Fruit fly (Drosophila melanogaster) whole organism, embryonic: ENCODE results near the gene dhd.

ENCODE experiments used
- ATbp ChIP-seq: fragments of 200-800 bp; sonication (Bioruptor generic); optimal IDR thresholded peaks from 2 replicates; lab custom pipeline; 2017; ENCODE audit warnings: missing biosample characterization, mild to moderate bottlenecking, missing genetic modification characterization, missing genetic modification reagents
- Adf1 ChIP-seq: fragments of 200-800 bp; sonication (Bioruptor generic); IDR thresholded peaks from 2 replicates; pipeline ENCODE4 v1.3.6; 2022; ENCODE audit warnings: missing biosample characterization, missing genetic modification characterization
- B-H1 ChIP-seq: fragments of 200-800 bp; sonication (Bioruptor generic); IDR thresholded peaks from 3 replicates; pipeline ENCODE4 v1.3.6; 2022; ENCODE audit warnings: missing biosample characterization, missing genetic modification characterization
- CG10209 ChIP-seq: fragments of 200-800 bp; sonication (Bioruptor generic); optimal IDR thresholded peaks from 3 replicates; lab custom pipeline; 2017; ENCODE audit warnings: missing biosample characterization, mild to moderate bottlenecking, missing genetic modification characterization, missing genetic modification reagents
- CG10654 ChIP-seq: fragments of 200-800 bp; sonication (Bioruptor generic); optimal IDR thresholded peaks from 2 replicates; lab custom pipeline; 2016; ENCODE audit warnings: missing biosample characterization, missing genetic modification characterization
- CG1233 ChIP-seq: fragments of 200-800 bp; sonication (Bioruptor generic); optimal IDR thresholded peaks from 4 replicates; lab custom pipeline; 2018; ENCODE audit warnings: missing biosample characterization, mild to moderate bottlenecking, missing genetic modification characterization
- CG12391 ChIP-seq: fragments of 200-800 bp; sonication (Bioruptor generic); optimal IDR thresholded peaks from 3 replicates; lab custom pipeline; 2018; ENCODE audit warnings: missing biosample characterization, mild to moderate bottlenecking, missing genetic modification characterization, moderate library complexity
- CG17829 ChIP-seq: fragments of 200-800 bp; optimal IDR thresholded peaks from 2 replicates; lab custom pipeline; 2019; ENCODE audit warnings: missing biosample characterization, mild to moderate bottlenecking, missing genetic modification characterization, moderate library complexity
- CG18599 ChIP-seq: fragments of 200-800 bp; sonication (Bioruptor generic); optimal IDR thresholded peaks from 3 replicates; lab custom pipeline; 2017; ENCODE audit warnings: missing biosample characterization, missing genetic modification characterization, mild to moderate bottlenecking, moderate library complexity, missing genetic modification reagents
- CG18619 ChIP-seq: fragments of 200-800 bp; sonication (Bioruptor generic); optimal IDR thresholded peaks from 3 replicates; lab custom pipeline; 2017; ENCODE audit warnings: missing biosample characterization, mild to moderate bottlenecking, missing genetic modification characterization
- CG2678 ChIP-seq: fragments of 200-800 bp; sonication (Bioruptor generic); optimal IDR thresholded peaks from 3 replicates; lab custom pipeline; 2019; ENCODE audit warnings: missing biosample characterization, mild to moderate bottlenecking, missing genetic modification characterization, moderate library complexity
- CG6272 ChIP-seq: fragments of 200-800 bp; sonication (Bioruptor generic); IDR thresholded peaks from 2 replicates; pipeline ENCODE4 v1.3.6; 2022; ENCODE audit warnings: missing biosample characterization, missing genetic modification characterization
- CG6854 ChIP-seq: fragments of 200-800 bp; sonication (Bioruptor generic); optimal IDR thresholded peaks from 3 replicates; lab custom pipeline; 2017; ENCODE audit warnings: missing biosample characterization, mild to moderate bottlenecking, missing genetic modification characterization
- CG7271 ChIP-seq: fragments of 200-800 bp; sonication (Bioruptor generic); optimal IDR thresholded peaks from 2 replicates; lab custom pipeline; 2018; ENCODE audit warnings: missing biosample characterization, mild to moderate bottlenecking, missing genetic modification characterization, moderate library complexity
- CTCF ChIP-seq: fragments of 200-800 bp; sonication (Bioruptor generic); optimal IDR thresholded peaks from 2 replicates; lab custom pipeline; 2017; ENCODE audit warnings: missing biosample characterization, mild to moderate bottlenecking, missing genetic modification characterization, moderate library complexity
- Dek ChIP-seq: fragments of 200-800 bp; sonication (Bioruptor generic); optimal IDR thresholded peaks from 3 replicates; lab custom pipeline; 2019; ENCODE audit warnings: missing biosample characterization, mild to moderate bottlenecking, missing genetic modification characterization, moderate library complexity
- Elba2 ChIP-seq: fragments of 200-800 bp; sonication (Bioruptor generic); optimal IDR thresholded peaks from 3 replicates; lab custom pipeline; 2016; ENCODE audit warnings: missing biosample characterization, missing genetic modification characterization
- Fer2 ChIP-seq: fragments of 200-800 bp; sonication (Bioruptor generic); optimal IDR thresholded peaks from 2 replicates; lab custom pipeline; 2018; ENCODE audit warnings: missing biosample characterization, mild to moderate bottlenecking, missing genetic modification characterization, moderate library complexity
- Gsc ChIP-seq: fragments of 200-800 bp; sonication (Bioruptor generic); IDR thresholded peaks from 2 replicates; pipeline ENCODE4 v1.3.6; 2022; ENCODE audit warnings: missing biosample characterization, missing genetic modification characterization
- HLH3B ChIP-seq: fragments of 200-800 bp; sonication (Bioruptor generic); IDR thresholded peaks from 2 replicates; pipeline ENCODE4 v1.3.6; 2022; ENCODE audit warnings: missing biosample characterization, missing genetic modification characterization
- HmgZ ChIP-seq: fragments of 200-800 bp; sonication (Bioruptor generic); optimal IDR thresholded peaks from 2 replicates; lab custom pipeline; 2018; ENCODE audit warnings: missing biosample characterization, mild to moderate bottlenecking, missing genetic modification characterization
- Kr ChIP-seq: fragments of 200-800 bp; sonication (Bioruptor generic); optimal IDR thresholded peaks from 2 replicates; lab custom pipeline; 2017; ENCODE audit warnings: missing biosample characterization, mild to moderate bottlenecking, missing genetic modification characterization
- Mad ChIP-seq: fragments of 200-800 bp; sonication (Bioruptor generic); optimal IDR thresholded peaks from 2 replicates; lab custom pipeline; 2016; ENCODE audit warnings: missing biosample characterization, missing genetic modification characterization
- Med ChIP-seq: fragments of 200-800 bp; sonication (Bioruptor generic); peaks from one replicate; lab custom pipeline; 2016; ENCODE audit warnings: missing biosample characterization, missing genetic modification characterization, mild to moderate bottlenecking, inconsistent platforms, moderate library complexity
- Mrtf ChIP-seq: fragments of 200-800 bp; sonication (Bioruptor generic); IDR thresholded peaks from 3 replicates; pipeline ENCODE4 v1.3.6; 2022; ENCODE audit warnings: missing biosample characterization, missing genetic modification characterization
- Neu2 ChIP-seq: fragments of 200-800 bp; sonication (Bioruptor generic); optimal IDR thresholded peaks from 3 replicates; lab custom pipeline; 2016; ENCODE audit warnings: missing biosample characterization, missing genetic modification characterization, borderline replicate concordance
- Nf-YB ChIP-seq: fragments of 200-800 bp; sonication (Bioruptor generic); optimal IDR thresholded peaks from 3 replicates; lab custom pipeline; 2019; ENCODE audit warnings: missing biosample characterization, mild to moderate bottlenecking, missing genetic modification characterization, moderate library complexity
- Side ChIP-seq: fragments of 200-800 bp; sonication (Bioruptor generic); optimal IDR thresholded peaks from 2 replicates; lab custom pipeline; 2016; ENCODE audit warnings: missing biosample characterization, missing genetic modification characterization
- TFAM ChIP-seq: fragments of 200-800 bp; sonication (Bioruptor generic); optimal IDR thresholded peaks from 2 replicates; lab custom pipeline; 2017; ENCODE audit warnings: missing biosample characterization, missing genetic modification characterization, inconsistent platforms
- Taf1 ChIP-seq: fragments of 200-800 bp; sonication (Bioruptor generic); IDR thresholded peaks from 2 replicates; pipeline ENCODE4 v1.3.6; 2022; ENCODE audit warnings: missing biosample characterization, missing genetic modification characterization
- Usf ChIP-seq: fragments of 200-800 bp; sonication (Bioruptor generic); optimal IDR thresholded peaks from 2 replicates; lab custom pipeline; 2017; ENCODE audit warnings: missing genotype, missing biosample characterization, missing genetic modification characterization
- btn ChIP-seq: fragments of 200-800 bp; sonication (Bioruptor generic); optimal IDR thresholded peaks from 2 replicates; lab custom pipeline; 2016; ENCODE audit warnings: missing biosample characterization, missing genetic modification characterization
- cas ChIP-seq: fragments of 200-800 bp; sonication (Bioruptor generic); IDR thresholded peaks from 2 replicates; pipeline ENCODE4 v1.3.6; 2022; ENCODE audit warnings: missing biosample characterization, missing genetic modification characterization
- cg ChIP-seq: fragments of 200-800 bp; sonication (Bioruptor generic); optimal IDR thresholded peaks from 3 replicates; lab custom pipeline; 2019; ENCODE audit warnings: missing biosample characterization, mild to moderate bottlenecking, missing genetic modification characterization, moderate library complexity
- chm ChIP-seq: fragments of 200-800 bp; sonication (Bioruptor generic); IDR thresholded peaks from 2 replicates; pipeline ENCODE4 v1.3.6; 2022; ENCODE audit warnings: missing biosample characterization, missing genetic modification characterization
- crc ChIP-seq: fragments of 200-800 bp; sonication (Bioruptor generic); optimal IDR thresholded peaks from 2 replicates; lab custom pipeline; 2016; ENCODE audit warnings: missing biosample characterization, missing genetic modification characterization
- fd96Cb ChIP-seq: fragments of 200-800 bp; sonication (Bioruptor generic); optimal IDR thresholded peaks from 2 replicates; lab custom pipeline; 2018; ENCODE audit warnings: missing biosample characterization, mild to moderate bottlenecking, missing genetic modification characterization, moderate library complexity
- grn ChIP-seq: fragments of 200-800 bp; sonication (Bioruptor generic); optimal IDR thresholded peaks from 3 replicates; lab custom pipeline; 2017; ENCODE audit warnings: missing biosample characterization, missing genetic modification characterization
- jigr1 ChIP-seq: fragments of 200-800 bp; sonication (Bioruptor generic); IDR thresholded peaks from 3 replicates; pipeline ENCODE4 v1.3.6; 2022; ENCODE audit warnings: missing biosample characterization, missing genetic modification characterization
- ken ChIP-seq: fragments of 200-800 bp; sonication (Bioruptor generic); IDR thresholded peaks from 3 replicates; pipeline ENCODE4 v1.3.6; 2022; ENCODE audit warnings: missing biosample characterization, missing genetic modification characterization
- lilli ChIP-seq: fragments of 200-800 bp; sonication (Bioruptor generic); optimal IDR thresholded peaks from 3 replicates; lab custom pipeline; 2016; ENCODE audit warnings: missing biosample characterization, missing genetic modification characterization
- peb ChIP-seq: fragments of 200-800 bp; sonication (Bioruptor generic); IDR thresholded peaks from 2 replicates; pipeline ENCODE4 v1.3.6; 2022; ENCODE audit warnings: missing biosample characterization, missing genetic modification characterization
- prd ChIP-seq, 3 experiments: fragments of >200 bp in 2 of 3; fragments of 200-800 bp in 1 of 3; sonication (Bioruptor generic) in 1 of 3; optimal IDR thresholded peaks in 2 of 3; IDR thresholded peaks in 1 of 3; 2 replicates in 2 of 3; 3 replicates in 1 of 3; pipeline versions ENCODE4 v1.3.6 to Lab custom; 2017 to 2022; ENCODE audit warnings: missing biosample characterization in 1 of 3, missing genetic modification characterization in 1 of 3
- ro ChIP-seq: fragments of 200-800 bp; sonication (Bioruptor generic); IDR thresholded peaks from 2 replicates; pipeline ENCODE4 v1.3.6; 2022; ENCODE audit warnings: missing biosample characterization, missing genetic modification characterization
- sc ChIP-seq, 3 experiments: fragments of >200 bp in 2 of 3; fragments of 200-800 bp in 1 of 3; sonication (Bioruptor generic) in 1 of 3; optimal IDR thresholded peaks; 2 replicates in 2 of 3; 3 replicates in 1 of 3; lab custom pipeline; 2017; ENCODE audit warnings: mild to moderate bottlenecking in 1 of 3, missing biosample characterization in 1 of 3, missing genetic modification characterization in 1 of 3, missing genetic modification reagents in 1 of 3
- slp2 ChIP-seq: fragments of 200-800 bp; sonication (Bioruptor generic); optimal IDR thresholded peaks from 2 replicates; lab custom pipeline; 2016; ENCODE audit warnings: missing biosample characterization, missing genetic modification characterization
- ssp ChIP-seq: fragments of 200-800 bp; sonication (Bioruptor generic); IDR thresholded peaks from 2 replicates; pipeline ENCODE4 v1.3.6; 2022; ENCODE audit warnings: missing biosample characterization, missing genetic modification characterization
- toy ChIP-seq: fragments of 200-800 bp; sonication (Bioruptor generic); IDR thresholded peaks from 2 replicates; pipeline ENCODE4 v1.3.6; 2022; ENCODE audit warnings: missing biosample characterization, missing genetic modification characterization
- unpg ChIP-seq: fragments of 200-800 bp; sonication (Bioruptor generic); optimal IDR thresholded peaks from 3 replicates; lab custom pipeline; 2018; ENCODE audit warnings: missing biosample characterization, mild to moderate bottlenecking, missing genetic modification characterization, moderate library complexity
- wor ChIP-seq: fragments of 200-800 bp; sonication (Bioruptor generic); IDR thresholded peaks from 2 replicates; pipeline ENCODE4 v1.3.6; 2022; ENCODE audit warnings: missing biosample characterization, missing genetic modification characterization
- zen2 ChIP-seq: fragments of 200-800 bp; sonication (Bioruptor generic); IDR thresholded peaks from 3 replicates; pipeline ENCODE4 v1.3.6; 2022; ENCODE audit warnings: missing biosample characterization, missing genetic modification characterization; ENCODE audit not compliant: partially characterized antibody

dhd gene

DNA sequence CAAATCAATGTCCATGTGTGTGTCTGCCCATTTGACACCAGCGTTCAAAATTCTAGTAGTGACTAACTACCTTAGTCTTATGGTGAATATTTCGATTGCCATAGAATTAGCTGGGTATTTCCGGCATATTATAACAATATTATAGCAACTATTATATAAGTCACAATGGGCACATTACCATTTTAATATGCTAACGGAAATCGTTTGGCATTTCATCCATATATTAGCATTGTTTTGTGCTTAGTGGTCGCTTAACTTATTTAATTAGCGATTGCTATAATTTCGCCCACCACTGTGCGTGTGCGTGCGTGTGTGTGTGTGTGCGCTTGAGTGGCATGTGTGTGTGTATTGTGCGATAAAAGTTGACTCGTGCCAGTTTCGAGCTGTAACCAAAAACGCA lies 24.8 kb downstream of the dhd start (continued):
- TF ChIP-seq unpg (GFP tag; lab: Kevin White, UChicago) = peak; percentile 39
- TF ChIP-seq Med (GFP tag; lab: Kevin White, UChicago) = peak; percentile 73
- TF ChIP-seq ATbp (GFP tag; lab: Kevin White, UChicago) = peak; percentile 37
- no peak for TF ChIP-seq grn
- no peak for TF ChIP-seq TFAM
- TF ChIP-seq CG6854 (GFP tag; lab: Kevin White, UChicago) = peak; percentile 36
- TF ChIP-seq sc (optimal IDR thresholded peaks at IDR 0.05; lab: Kevin White, UChicago) = no peak
- no peak for TF ChIP-seq sc (GFP tag; optimal IDR thresholded peaks at IDR 0.05; lab: Kevin White, UChicago)
- no peak for TF ChIP-seq Mad
- TF ChIP-seq HmgZ = peak; percentile 38
- no peak for TF ChIP-seq ro (GFP tag; lab: Robert Waterston, UW)
- no peak for TF ChIP-seq ssp (GFP tag; lab: Robert Waterston, UW)
- peak; percentile 7 for TF ChIP-seq lilli (GFP tag; lab: Kevin White, UChicago)
- TF ChIP-seq CTCF (GFP tag; lab: Kevin White, UChicago) = no peak
- no peak for TF ChIP-seq btn (GFP tag; lab: Kevin White, UChicago)
- no peak for TF ChIP-seq peb
- TF ChIP-seq wor (GFP tag; lab: Robert Waterston, UW) = no peak
- TF ChIP-seq CG10654 (GFP tag; lab: Kevin White, UChicago) = no peak
- TF ChIP-seq Side (GFP tag; lab: Kevin White, UChicago) = no peak
- no peak for TF ChIP-seq zen2
- no peak for TF ChIP-seq toy
- TF ChIP-seq CG17829 = peak; percentile 4
- no peak for TF ChIP-seq crc (GFP tag; lab: Kevin White, UChicago)
- peak; percentile 76 for TF ChIP-seq CG18599 (GFP tag; lab: Kevin White, UChicago)
- TF ChIP-seq Adf1 (GFP tag; lab: Robert Waterston, UW) = no peak
- no peak for TF ChIP-seq prd (optimal IDR thresholded peaks at IDR 0.05; lab: Kevin White, UChicago)
- TF ChIP-seq prd (GFP tag; IDR thresholded peaks at IDR 0.05; lab: Robert Waterston, UW) = peak; percentile 33; the same call in 1 of the 3 replicates
- TF ChIP-seq cg (GFP tag; lab: Kevin White, UChicago) = peak; percentile 20
- peak; percentile 34 for TF ChIP-seq CG10209 (GFP tag; lab: Kevin White, UChicago)
- TF ChIP-seq CG7271 (tag; lab: Kevin White, UChicago) = no peak
- no peak; the same call in 1 of the 2 replicates for TF ChIP-seq Taf1
- no peak for TF ChIP-seq Elba2 (GFP tag; lab: Kevin White, UChicago)
- TF ChIP-seq Mrtf (GFP tag; lab: Robert Waterston, UW) = no peak
- TF ChIP-seq CG2678 (tag; lab: Kevin White, UChicago) = peak; percentile 79
- no peak for TF ChIP-seq CG6272
- peak; percentile 26 for TF ChIP-seq CG18619
- TF ChIP-seq CG12391 (tag; lab: Kevin White, UChicago) = peak; percentile 37
- TF ChIP-seq slp2 (GFP tag; lab: Kevin White, UChicago) = no peak
- no peak for TF ChIP-seq cas (GFP tag; lab: Robert Waterston, UW)
- TF ChIP-seq Nf-YB = no peak
- TF ChIP-seq jigr1 (GFP tag; lab: Robert Waterston, UW) = no peak
- TF ChIP-seq Fer2 = no peak
- TF ChIP-seq Dek (tag; lab: Kevin White, UChicago) = peak; percentile 59
- TF ChIP-seq ken = no peak
- 0 out of 2 replicates have a peak, but pooled peaks have one; percentile 38 for TF ChIP-seq HLH3B (GFP tag; lab: Robert Waterston, UW)
- TF ChIP-seq fd96Cb (tag; lab: Kevin White, UChicago) = peak; percentile 11
- TF ChIP-seq B-H1 (GFP tag; lab: Robert Waterston, UW) = no peak
- TF ChIP-seq chm (GFP tag; lab: Robert Waterston, UW) = no peak
- TF ChIP-seq Kr = no peak
- peak; percentile 9 for TF ChIP-seq Usf (GFP tag; lab: Kevin White, UChicago)
- no peak for TF ChIP-seq Gsc (GFP tag; lab: Robert Waterston, UW)
- TF ChIP-seq CG1233 (GFP tag; lab: Kevin White, UChicago) = peak; percentile 40
- no peak for TF ChIP-seq Neu2 (GFP tag; lab: Kevin White, UChicago)
